Fruit fly (Drosophila melanogaster) whole organism, embryonic: Measurements from ENCODE around the gene Vps2.

Experiments
- BEAF-32 ChIP-seq: fragments of 200-800 bp; sonication (Bioruptor generic); optimal IDR thresholded peaks from 3 replicates; lab custom pipeline; 2017; ENCODE audit warnings: missing biosample characterization, missing genetic modification characterization, mild to moderate bottlenecking, moderate library complexity, missing genetic modification reagents
- Blimp-1 ChIP-seq: fragments of 200-800 bp; sonication (Bioruptor generic); optimal IDR thresholded peaks from 3 replicates; lab custom pipeline; 2018; ENCODE audit warnings: missing biosample characterization, missing genetic modification characterization, mild to moderate bottlenecking, moderate library complexity, missing genetic modification reagents
- CG11560 ChIP-seq: fragments of 200-800 bp; sonication (Bioruptor generic); IDR thresholded peaks from 3 replicates; pipeline ENCODE4 v1.3.6; 2022; ENCODE audit warnings: missing biosample characterization, missing genetic modification characterization
- CG13287 ChIP-seq: fragments of 200-800 bp; sonication (Bioruptor generic); IDR thresholded peaks from 2 replicates; pipeline ENCODE4 v1.3.6; 2022; ENCODE audit warnings: missing biosample characterization, missing genetic modification characterization; ENCODE audit not compliant: partially characterized antibody
- CG14667 ChIP-seq: fragments of 200-800 bp; sonication (Bioruptor generic); IDR thresholded peaks from 2 replicates; pipeline ENCODE4 v1.3.6; 2022; ENCODE audit warnings: missing biosample characterization, missing genetic modification characterization
- CG15479 ChIP-seq: fragments of 200-800 bp; sonication (Bioruptor generic); optimal IDR thresholded peaks from 3 replicates; lab custom pipeline; 2019; ENCODE audit warnings: missing biosample characterization, mild to moderate bottlenecking, missing genetic modification characterization, moderate library complexity
- CG15696 ChIP-seq: fragments of 200-800 bp; sonication (Bioruptor generic); optimal IDR thresholded peaks from 2 replicates; lab custom pipeline; 2019; ENCODE audit warnings: missing biosample characterization, mild to moderate bottlenecking, missing genetic modification characterization, moderate library complexity
- CG17361 ChIP-seq: fragments of 200-800 bp; sonication (Bioruptor generic); IDR thresholded peaks from 3 replicates; pipeline ENCODE4 v1.3.6; 2022; ENCODE audit warnings: missing biosample characterization, missing genetic modification characterization
- CG17912 ChIP-seq: fragments of 200-800 bp; sonication (Bioruptor generic); optimal IDR thresholded peaks from 2 replicates; lab custom pipeline; 2018; ENCODE audit warnings: missing biosample characterization, mild to moderate bottlenecking, missing genetic modification characterization
- CG1832 ChIP-seq: fragments of 200-800 bp; sonication (Bioruptor generic); optimal IDR thresholded peaks from 2 replicates; lab custom pipeline; 2017; ENCODE audit warnings: missing biosample characterization, mild to moderate bottlenecking, missing genetic modification characterization, inconsistent platforms
- CG4360 ChIP-seq: fragments of 200-800 bp; sonication (Bioruptor generic); IDR thresholded peaks from 2 replicates; pipeline ENCODE4 v1.3.6; 2022; ENCODE audit warnings: missing biosample characterization, missing genetic modification characterization
- CG43689 ChIP-seq: fragments of 200-800 bp; sonication (Bioruptor generic); IDR thresholded peaks from 2 replicates; pipeline ENCODE4 v1.3.6; 2022; ENCODE audit warnings: missing biosample characterization, missing genetic modification characterization
- CG4854 ChIP-seq: fragments of 200-800 bp; sonication (Bioruptor generic); optimal IDR thresholded peaks from 2 replicates; lab custom pipeline; 2016; ENCODE audit warnings: missing biosample characterization, missing genetic modification characterization, inconsistent platforms
- CG5180 ChIP-seq: fragments of 200-800 bp; sonication (Bioruptor generic); optimal IDR thresholded peaks from 3 replicates; lab custom pipeline; 2017; ENCODE audit warnings: missing biosample characterization, missing genetic modification characterization, mild to moderate bottlenecking, moderate library complexity, missing genetic modification reagents
- CG5245 ChIP-seq: fragments of 200-800 bp; sonication (Bioruptor generic); optimal IDR thresholded peaks from 3 replicates; lab custom pipeline; 2016; ENCODE audit warnings: missing biosample characterization, missing genetic modification characterization
- CG6765 ChIP-seq: fragments of 200-800 bp; sonication (Bioruptor generic); optimal IDR thresholded peaks from 3 replicates; lab custom pipeline; 2017; ENCODE audit warnings: missing biosample characterization, mild to moderate bottlenecking, missing genetic modification characterization
- CG7271 ChIP-seq: fragments of 200-800 bp; sonication (Bioruptor generic); optimal IDR thresholded peaks from 2 replicates; lab custom pipeline; 2018; ENCODE audit warnings: missing biosample characterization, mild to moderate bottlenecking, missing genetic modification characterization, moderate library complexity
- CG7839 ChIP-seq: fragments of 200-800 bp; sonication (Bioruptor generic); optimal IDR thresholded peaks from 3 replicates; lab custom pipeline; 2018; ENCODE audit warnings: missing biosample characterization, mild to moderate bottlenecking, missing genetic modification characterization, moderate library complexity
- Camta ChIP-seq: fragments of 200-800 bp; sonication (Bioruptor generic); optimal IDR thresholded peaks from 2 replicates; lab custom pipeline; 2016; ENCODE audit warnings: missing biosample characterization, missing genetic modification characterization
- Dbx ChIP-seq: fragments of 200-800 bp; sonication (Bioruptor generic); IDR thresholded peaks from 3 replicates; pipeline ENCODE4 v1.3.6; 2022; ENCODE audit warnings: missing biosample characterization, missing genetic modification characterization
- Dll ChIP-seq: fragments of 200-800 bp; sonication (Bioruptor generic); IDR thresholded peaks from 4 replicates; pipeline ENCODE4 v1.3.6; 2022; ENCODE audit warnings: missing biosample characterization, missing genetic modification characterization; ENCODE audit not compliant: partially characterized antibody
- Elba2 ChIP-seq: fragments of 200-800 bp; sonication (Bioruptor generic); optimal IDR thresholded peaks from 3 replicates; lab custom pipeline; 2016; ENCODE audit warnings: missing biosample characterization, missing genetic modification characterization
- HLHmδ ChIP-seq: fragments of 200-800 bp; sonication (Bioruptor generic); optimal IDR thresholded peaks from 2 replicates; lab custom pipeline; 2018; ENCODE audit warnings: missing biosample characterization, mild to moderate bottlenecking, missing genetic modification characterization, moderate library complexity
- Rfx ChIP-seq: fragments of 200-800 bp; sonication (Bioruptor generic); IDR thresholded peaks from 2 replicates; pipeline ENCODE4 v1.3.6; 2022; ENCODE audit warnings: missing biosample characterization, missing genetic modification characterization
- ab ChIP-seq: fragments of 200-800 bp; sonication (Bioruptor generic); optimal IDR thresholded peaks from 2 replicates; lab custom pipeline; 2016; ENCODE audit warnings: missing biosample characterization, missing genetic modification characterization
- ac ChIP-seq: fragments of 200-800 bp; sonication (Bioruptor generic); optimal IDR thresholded peaks from 3 replicates; lab custom pipeline; 2017; ENCODE audit warnings: missing biosample characterization, mild to moderate bottlenecking, missing genetic modification characterization
- bab2 ChIP-seq: fragments of 200-800 bp; sonication (Bioruptor generic); optimal IDR thresholded peaks from 2 replicates; lab custom pipeline; 2016; ENCODE audit warnings: missing biosample characterization, missing genetic modification characterization
- cad ChIP-seq: fragments of >200 bp; optimal IDR thresholded peaks from 2 replicates; lab custom pipeline; 2017; ENCODE audit warnings: missing biosample characterization, missing genetic modification characterization
- crol ChIP-seq: fragments of 200-800 bp; sonication (Bioruptor generic); IDR thresholded peaks from 2 replicates; pipeline ENCODE4 v1.3.6; 2022; ENCODE audit warnings: missing biosample characterization, missing genetic modification characterization
- crp ChIP-seq, 2 experiments: fragments of 200-800 bp; sonication (Bioruptor generic); optimal IDR thresholded peaks; 2 replicates in 1 of 2; 3 replicates in 1 of 2; lab custom pipeline; 2017; ENCODE audit warnings: missing biosample characterization in 2 of 2, missing genetic modification characterization in 2 of 2, mild to moderate bottlenecking in 1 of 2, moderate library complexity in 1 of 2
- da ChIP-seq: fragments of 200-800 bp; sonication (Bioruptor generic); optimal IDR thresholded peaks from 2 replicates; lab custom pipeline; 2016; ENCODE audit warnings: missing biosample characterization, missing genetic modification characterization
- dpn ChIP-seq, 2 experiments: fragments of 200-800 bp; sonication (Bioruptor generic); optimal IDR thresholded peaks; 3 replicates each; lab custom pipeline; 2016; ENCODE audit warnings: missing biosample characterization in 2 of 2, missing genetic modification characterization in 2 of 2
- fd102C ChIP-seq: fragments of 200-800 bp; sonication (Bioruptor generic); optimal IDR thresholded peaks from 2 replicates; lab custom pipeline; 2018; ENCODE audit warnings: missing biosample characterization, mild to moderate bottlenecking, missing genetic modification characterization, moderate library complexity
- gcm2 ChIP-seq: fragments of 200-800 bp; sonication (Bioruptor generic); optimal IDR thresholded peaks from 2 replicates; lab custom pipeline; 2016; ENCODE audit warnings: missing biosample characterization, missing genetic modification characterization
- h ChIP-seq: fragments of >200 bp; optimal IDR thresholded peaks from 2 replicates; lab custom pipeline; 2017
- hbn ChIP-seq: fragments of 200-800 bp; sonication (Bioruptor generic); IDR thresholded peaks from 2 replicates; pipeline ENCODE4 v1.3.6; 2022; ENCODE audit warnings: missing biosample characterization, missing genetic modification characterization; ENCODE audit not compliant: partially characterized antibody
- insv ChIP-seq, 2 experiments: fragments of 200-800 bp; sonication (Bioruptor generic); optimal IDR thresholded peaks; 3 replicates each; lab custom pipeline; 2016 to 2018; ENCODE audit warnings: missing biosample characterization in 2 of 2, missing genetic modification characterization in 2 of 2
- kni ChIP-seq: fragments of 200-800 bp; sonication (Bioruptor generic); optimal IDR thresholded peaks from 3 replicates; lab custom pipeline; 2017; ENCODE audit warnings: mild to moderate bottlenecking, missing biosample characterization, missing genetic modification reagents, missing genetic modification characterization
- nerfin-1 ChIP-seq: fragments of 200-800 bp; sonication (Bioruptor generic); optimal IDR thresholded peaks from 3 replicates; lab custom pipeline; 2019; ENCODE audit warnings: missing biosample characterization, mild to moderate bottlenecking, missing genetic modification characterization, moderate library complexity
- oc ChIP-seq: fragments of 200-800 bp; sonication (Bioruptor generic); optimal IDR thresholded peaks from 2 replicates; lab custom pipeline; 2018; ENCODE audit warnings: missing biosample characterization, mild to moderate bottlenecking, missing genetic modification characterization, moderate library complexity
- p53 ChIP-seq: fragments of 200-800 bp; sonication (Bioruptor generic); optimal IDR thresholded peaks from 2 replicates; lab custom pipeline; 2016; ENCODE audit warnings: missing biosample characterization, missing genetic modification characterization
- pros ChIP-seq: fragments of 200-800 bp; sonication (Bioruptor generic); optimal IDR thresholded peaks from 3 replicates; lab custom pipeline; 2019; ENCODE audit warnings: missing biosample characterization, mild to moderate bottlenecking, missing genetic modification characterization, moderate library complexity
- sens ChIP-seq: fragments of 200-800 bp; sonication (Bioruptor generic); peaks from one replicate; lab custom pipeline; 2016; ENCODE audit warnings: missing biosample characterization, missing genetic modification characterization
- sqz ChIP-seq: fragments of 200-800 bp; sonication (Bioruptor generic); optimal IDR thresholded peaks from 3 replicates; lab custom pipeline; 2018; ENCODE audit warnings: missing biosample characterization, mild to moderate bottlenecking, missing genetic modification characterization
- stwl ChIP-seq: fragments of 200-800 bp; sonication (Bioruptor generic); optimal IDR thresholded peaks from 3 replicates; lab custom pipeline; 2018; ENCODE audit warnings: missing biosample characterization, mild to moderate bottlenecking, missing genetic modification characterization, moderate library complexity
- twi ChIP-seq: fragments of 200-800 bp; optimal IDR thresholded peaks from 2 replicates; lab custom pipeline; 2019; ENCODE audit warnings: missing biosample characterization, mild to moderate bottlenecking, missing genetic modification characterization, moderate library complexity
- unc-4 ChIP-seq: fragments of 200-800 bp; sonication (Bioruptor generic); IDR thresholded peaks from 2 replicates; pipeline ENCODE4 v1.3.6; 2022; ENCODE audit warnings: missing biosample characterization, missing genetic modification characterization; ENCODE audit not compliant: partially characterized antibody
- wdn ChIP-seq: fragments of 200-800 bp; sonication (Bioruptor generic); IDR thresholded peaks from 2 replicates; pipeline ENCODE4 v1.3.6; 2022; ENCODE audit warnings: missing biosample characterization, missing genetic modification characterization
- zen ChIP-seq: fragments of 200-800 bp; sonication (Bioruptor generic); optimal IDR thresholded peaks from 3 replicates; lab custom pipeline; 2018; ENCODE audit warnings: missing biosample characterization, mild to moderate bottlenecking, missing genetic modification characterization, moderate library complexity

The Vps2 gene

DNA sequence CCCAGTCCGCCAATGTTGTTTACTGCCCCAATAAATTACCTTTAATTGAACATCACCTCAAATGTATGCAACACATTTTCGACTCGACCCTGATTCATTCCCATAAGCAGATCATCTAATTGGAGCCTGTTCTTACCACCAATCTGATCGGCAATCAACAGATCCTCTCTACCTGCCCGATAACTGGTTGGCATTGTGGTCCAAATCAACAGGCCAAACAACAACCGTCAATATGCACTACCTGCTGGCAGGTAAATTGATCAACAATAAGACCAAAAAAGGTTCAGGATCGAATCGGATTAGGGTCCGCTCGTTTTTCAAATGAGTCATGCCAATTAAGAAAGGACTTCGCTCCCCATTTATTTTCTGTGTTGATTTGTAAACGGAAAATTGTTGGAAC, 29.4 kb upstream of the Vps2 start (continued):
- peak in 1 of 2 experiments; percentile 98 for TF ChIP-seq insv (GFP tag; optimal IDR thresholded peaks at IDR 0.05; lab: Kevin White, UChicago)
- TF ChIP-seq p53: no peak
- peak; percentile 38 for TF ChIP-seq CG15696
- peak; percentile 2 for TF ChIP-seq HLHmδ
- TF ChIP-seq CG17912: no peak
- TF ChIP-seq kni (GFP tag; lab: Kevin White, UChicago): peak; percentile 92
- TF ChIP-seq oc: peak; percentile 31
- peak; percentile 43 for TF ChIP-seq pros
- peak; percentile 78 for TF ChIP-seq zen (tag; lab: Kevin White, UChicago)
- no peak for TF ChIP-seq stwl (tag; lab: Kevin White, UChicago)
- peak; percentile 80 for TF ChIP-seq Elba2 (GFP tag; lab: Kevin White, UChicago)

DNA sequence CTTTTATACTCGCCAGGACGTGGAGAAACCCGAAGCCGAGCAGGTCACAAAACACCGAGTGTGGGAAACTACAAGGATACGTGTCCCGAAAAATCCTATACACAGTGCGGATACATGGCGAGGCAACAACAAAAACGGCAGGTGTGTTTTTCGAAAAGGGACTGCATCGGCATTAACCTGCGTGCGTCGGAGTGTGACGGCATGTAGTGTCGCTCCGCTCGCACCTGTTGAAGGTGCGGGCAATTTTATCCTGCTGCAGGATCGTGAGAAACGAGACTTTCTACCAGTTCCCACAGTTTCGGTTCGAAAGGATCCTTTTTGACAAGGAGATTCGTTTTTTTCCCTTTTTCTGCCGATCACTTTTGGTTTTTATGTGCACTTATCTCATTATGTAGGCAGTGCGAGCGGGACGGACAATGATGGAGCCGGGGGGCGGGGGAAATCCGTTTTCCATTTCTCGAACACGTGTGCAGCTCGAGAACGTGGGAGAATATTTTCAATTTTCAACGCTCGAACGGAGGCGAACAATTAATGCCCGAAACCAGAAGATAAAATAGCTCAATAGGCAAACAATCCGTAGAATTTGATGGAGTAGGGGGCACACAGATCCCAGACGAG, 27.9 kb upstream of the Vps2 start:
- TF ChIP-seq sqz (GFP tag; lab: Kevin White, UChicago): peak; percentile 9
- peak; percentile 54 for TF ChIP-seq Blimp-1 (GFP tag; lab: Kevin White, UChicago)
- no peak for TF ChIP-seq Dll (GFP tag; lab: Robert Waterston, UW)
- TF ChIP-seq BEAF-32 (GFP tag; lab: Kevin White, UChicago): no peak
- peak; percentile 54 for TF ChIP-seq da
- peak; percentile 90 for TF ChIP-seq twi
- TF ChIP-seq CG6765 (GFP tag; lab: Kevin White, UChicago): no peak
- peak; percentile 55 for TF ChIP-seq cad (GFP tag; lab: Kevin White, UChicago)
- TF ChIP-seq CG43689: no peak
- TF ChIP-seq gcm2 (GFP tag; lab: Kevin White, UChicago): no peak
- TF ChIP-seq unc-4 (GFP tag; lab: Robert Waterston, UW): no peak
- TF ChIP-seq wdn (GFP tag; lab: Robert Waterston, UW): no peak
- no peak for TF ChIP-seq CG5245
- peak; percentile 92 for TF ChIP-seq CG4360 (GFP tag; lab: Robert Waterston, UW)
- TF ChIP-seq bab2: no peak
- no peak for TF ChIP-seq fd102C (GFP tag; lab: Kevin White, UChicago)
- peak; percentile 23 for TF ChIP-seq CG15479 (GFP tag; lab: Kevin White, UChicago)
- TF ChIP-seq h (lab: Kevin White, UChicago): peak; percentile 12
- TF ChIP-seq crp (GFP tag; optimal IDR thresholded peaks at IDR 0.05; lab: Kevin White, UChicago): no peak
- peak; percentile 86 for TF ChIP-seq sens (GFP tag; lab: Kevin White, UChicago)
- peak; percentile 18 for TF ChIP-seq nerfin-1 (tag; lab: Kevin White, UChicago)
- no peak for TF ChIP-seq CG17361 (GFP tag; lab: Robert Waterston, UW)
- peak; percentile 32 for TF ChIP-seq zen (tag; lab: Kevin White, UChicago)
- TF ChIP-seq hbn (GFP tag; lab: Robert Waterston, UW): no peak
- no peak for TF ChIP-seq CG4854 (GFP tag; lab: Kevin White, UChicago)
- peak; percentile 54; the same call in 1 of the 2 replicates for TF ChIP-seq crol (GFP tag; lab: Robert Waterston, UW)
- no peak for TF ChIP-seq CG7839 (tag; lab: Kevin White, UChicago)
- TF ChIP-seq Rfx (GFP tag; lab: Robert Waterston, UW): no peak
- no peak for TF ChIP-seq CG14667 (GFP tag; lab: Robert Waterston, UW)
- TF ChIP-seq CG7271: peak; percentile 13
- TF ChIP-seq kni (GFP tag; lab: Kevin White, UChicago): peak; percentile 48
- peak; percentile 70 for TF ChIP-seq CG1832
- TF ChIP-seq CG5180: no peak
- TF ChIP-seq CG11560: no peak
- no peak for TF ChIP-seq ab
- no peak for TF ChIP-seq dpn (GFP tag; optimal IDR thresholded peaks at IDR 0.05; lab: Kevin White, UChicago)
- no peak for TF ChIP-seq Dbx (GFP tag; lab: Robert Waterston, UW)
- no peak for TF ChIP-seq Camta
- no peak for TF ChIP-seq CG13287
- no peak for TF ChIP-seq Elba2 (GFP tag; lab: Kevin White, UChicago)
- peak; percentile 99 for TF ChIP-seq ac (GFP tag; lab: Kevin White, UChicago)
